Worm (Caenorhabditis elegans) whole organism, L1 larva: ENCODE measurements around the gene pigs-1.

ENCODE experiments used
- C34B4.2 ChIP-seq: sonication (generic microtip); optimal IDR thresholded peaks from 2 replicates; lab custom pipeline; 2017; ENCODE audit warnings: mild to moderate bottlenecking, missing genetic modification characterization, missing compliant biosample characterization
- ceh-82 ChIP-seq, 3 experiments: fragments of 150-350 bp in 1 of 3; sonication (generic microtip) in 2 of 3; optimal IDR thresholded peaks; 2 replicates each; lab custom pipeline; 2014 to 2017; ENCODE audit warnings: missing biosample characterization in 3 of 3, missing genetic modification characterization in 3 of 3
- efl-1 ChIP-seq, 4 experiments: fragments of 150-350 bp; optimal IDR thresholded peaks in 3 of 4; peaks in 1 of 4; 1 replicate in 1 of 4; 2 replicates in 3 of 4; lab custom pipeline; 2014; ENCODE audit warnings: missing biosample characterization in 2 of 4, missing genetic modification characterization in 2 of 4, missing genetic modification reagents in 2 of 4
- hpl-2 ChIP-seq: fragments of 150-350 bp; optimal IDR thresholded peaks from 2 replicates; lab custom pipeline; 2014; ENCODE audit warnings: missing biosample characterization, missing genetic modification reagents, missing genetic modification characterization
- nhr-12 ChIP-seq: sonication (generic microtip); optimal IDR thresholded peaks from 2 replicates; lab custom pipeline; 2017; ENCODE audit warnings: missing biosample characterization, missing genetic modification characterization
- rnt-1 ChIP-seq: sonication (generic microtip); optimal IDR thresholded peaks from 2 replicates; lab custom pipeline; 2016; ENCODE audit warnings: mild to moderate bottlenecking, missing genetic modification characterization, moderate library complexity, missing compliant biosample characterization
- skn-1 ChIP-seq: fragments of 150-350 bp; optimal IDR thresholded peaks from 2 replicates; lab custom pipeline; 2014; ENCODE audit warnings: missing biosample characterization, missing genetic modification characterization
- tbx-2 ChIP-seq: sonication (generic microtip); optimal IDR thresholded peaks from 2 replicates; lab custom pipeline; 2016; ENCODE audit warnings: missing genetic modification characterization, missing compliant biosample characterization
- unc-62 ChIP-seq: fragments of 150-350 bp; optimal IDR thresholded peaks from 2 replicates; lab custom pipeline; 2014; ENCODE audit warnings: missing biosample characterization, missing genetic modification reagents, missing genetic modification characterization

- TF ChIP-seq rnt-1 (tag; lab: Kevin White, UChicago) (no peak), ceh-82 (tag; optimal IDR thresholded peaks at IDR 0.05; lab: Kevin White, UChicago) (no peak), tbx-2 (tag; lab: Kevin White, UChicago) (no peak), C34B4.2 (tag; lab: Kevin White, UChicago) (no peak), unc-62 (GFP tag; lab: Kevin White, UChicago) (no peak), nhr-12 (tag; lab: Kevin White, UChicago) (no peak), efl-1 (optimal IDR thresholded peaks at IDR 0.05; lab: Kevin White, UChicago) (no peak), efl-1 (GFP tag; optimal IDR thresholded peaks at IDR 0.05 in 1 of 2; lab: Kevin White, UChicago) (no peak), skn-1 (no peak), hpl-2 (GFP tag; lab: Kevin White, UChicago) (no peak)
These were observed 12.9 kb upstream of the pigs-1 start, which contains the start of gene pps-1 for ce11 chrIV:10161706-10162105.
